Worm (Caenorhabditis elegans) whole organism, L1 larva: ENCODE results near the gene F55G1.1.

Source experiments
- C04F5.9 ChIP-seq: sonication (generic microtip); optimal IDR thresholded peaks from 2 replicates; lab custom pipeline; 2016; ENCODE audit warnings: missing genetic modification characterization, missing compliant biosample characterization
- C16A3.4 ChIP-seq: fragments of 150-350 bp; optimal IDR thresholded peaks from 2 replicates; lab custom pipeline; 2014; ENCODE audit warnings: missing biosample characterization, missing genetic modification characterization
- alr-1 ChIP-seq: fragments of 200-800 bp; sonication (Bioruptor generic); optimal IDR thresholded peaks from 2 replicates; lab custom pipeline; 2018; ENCODE audit warnings: borderline replicate concordance, mild to moderate bottlenecking, missing genetic modification characterization, missing compliant biosample characterization
- blmp-1 ChIP-seq: fragments of 150-350 bp; optimal IDR thresholded peaks from 2 replicates; lab custom pipeline; 2014; ENCODE audit warnings: missing biosample characterization, missing genetic modification characterization
- ceh-63 ChIP-seq: fragments of 200-800 bp; sonication (Bioruptor generic); optimal IDR thresholded peaks from 2 replicates; lab custom pipeline; 2018; ENCODE audit warnings: mild to moderate bottlenecking, missing genetic modification characterization, missing compliant biosample characterization
- ceh-88 ChIP-seq: fragments of 200-800 bp; sonication (Bioruptor generic); IDR thresholded peaks from 2 replicates; pipeline ENCODE4 v1.3.6; 2022; ENCODE audit warnings: missing genetic modification characterization, missing compliant biosample characterization
- ceh-90 ChIP-seq: sonication (generic microtip); optimal IDR thresholded peaks from 2 replicates; lab custom pipeline; 2016; ENCODE audit warnings: missing genetic modification characterization, missing compliant biosample characterization
- dpl-1 ChIP-seq, 3 experiments: fragments of 150-350 bp in 2 of 3; sonication (generic microtip) in 1 of 3; optimal IDR thresholded peaks; 2 replicates each; lab custom pipeline; 2014 to 2017; ENCODE audit warnings: missing biosample characterization in 3 of 3, missing genetic modification characterization in 3 of 3, missing genetic modification reagents in 3 of 3
- efl-1 ChIP-seq, 4 experiments: fragments of 150-350 bp; optimal IDR thresholded peaks in 3 of 4; peaks in 1 of 4; 1 replicate in 1 of 4; 2 replicates in 3 of 4; lab custom pipeline; 2014; ENCODE audit warnings: missing biosample characterization in 2 of 4, missing genetic modification characterization in 2 of 4, missing genetic modification reagents in 2 of 4
- egl-13 ChIP-seq: sonication (generic microtip); optimal IDR thresholded peaks from 2 replicates; lab custom pipeline; 2016; ENCODE audit warnings: missing genotype, missing genetic modification reagents, missing genetic modification characterization, missing compliant biosample characterization
- egl-27 ChIP-seq, 2 experiments: fragments of 150-350 bp in 1 of 2; sonication (generic microtip); optimal IDR thresholded peaks; 3 replicates each; lab custom pipeline; 2017 to 2018; ENCODE audit warnings: missing biosample characterization in 2 of 2, missing genetic modification characterization in 2 of 2, missing genetic modification reagents in 2 of 2
- elt-2 ChIP-seq: sonication (generic microtip); optimal IDR thresholded peaks from 2 replicates; lab custom pipeline; 2016; ENCODE audit warnings: missing genetic modification characterization, mild to moderate bottlenecking, inconsistent platforms, missing compliant biosample characterization, missing genetic modification reagents
- grh-1 ChIP-seq: fragments of 200-800 bp; sonication (Bioruptor generic); IDR thresholded peaks from 2 replicates; pipeline ENCODE4 v1.3.6; 2022; ENCODE audit warnings: missing genetic modification reagents, missing genetic modification characterization, missing compliant biosample characterization
- irx-1 ChIP-seq: sonication (generic microtip); optimal IDR thresholded peaks from 2 replicates; lab custom pipeline; 2016; ENCODE audit warnings: missing genetic modification characterization, missing compliant biosample characterization
- jun-1 ChIP-seq: fragments of 150-350 bp; optimal IDR thresholded peaks from 2 replicates; lab custom pipeline; 2014; ENCODE audit warnings: missing biosample characterization, missing genetic modification reagents, missing genetic modification characterization
- lin-14 ChIP-seq: fragments of 200-800 bp; sonication (Bioruptor generic); optimal IDR thresholded peaks from 2 replicates; lab custom pipeline; 2018; ENCODE audit warnings: mild to moderate bottlenecking, missing genetic modification characterization, moderate library complexity, missing compliant biosample characterization
- lin-35 ChIP-seq, 2 experiments: fragments of 150-350 bp; optimal IDR thresholded peaks; 2 replicates each; lab custom pipeline; 2014; ENCODE audit warnings: missing biosample characterization in 2 of 2, missing genetic modification characterization in 2 of 2, missing genetic modification reagents in 2 of 2
- lir-3 ChIP-seq: sonication (generic microtip); optimal IDR thresholded peaks from 2 replicates; lab custom pipeline; 2016; ENCODE audit warnings: mild to moderate bottlenecking, missing genetic modification characterization, moderate library complexity, missing compliant biosample characterization; ENCODE audit not compliant: poor library complexity
- lsy-2 ChIP-seq, 2 experiments: fragments of 150-350 bp; optimal IDR thresholded peaks; 2 replicates each; lab custom pipeline; 2014; ENCODE audit warnings: missing biosample characterization in 2 of 2, missing genetic modification characterization in 2 of 2
- mab-9 ChIP-seq: fragments of 200-800 bp; sonication (Bioruptor generic); IDR thresholded peaks from 2 replicates; pipeline ENCODE4 v1.3.6; 2022; ENCODE audit warnings: missing genetic modification reagents, missing genetic modification characterization, missing compliant biosample characterization
- nhr-12 ChIP-seq: sonication (generic microtip); optimal IDR thresholded peaks from 2 replicates; lab custom pipeline; 2017; ENCODE audit warnings: missing biosample characterization, missing genetic modification characterization
- nhr-237 ChIP-seq: fragments of 150-350 bp; optimal IDR thresholded peaks from 2 replicates; lab custom pipeline; 2014; ENCODE audit warnings: missing biosample characterization, missing genetic modification characterization
- nhr-28 ChIP-seq: fragments of 150-350 bp; optimal IDR thresholded peaks from 2 replicates; lab custom pipeline; 2014; ENCODE audit warnings: missing biosample characterization, missing genetic modification characterization
- nhr-71 ChIP-seq: sonication (generic microtip); optimal IDR thresholded peaks from 2 replicates; lab custom pipeline; 2016; ENCODE audit warnings: mild to moderate bottlenecking, missing genetic modification characterization, moderate library complexity, missing compliant biosample characterization
- nhr-76 ChIP-seq: sonication (generic microtip); optimal IDR thresholded peaks from 2 replicates; lab custom pipeline; 2017; ENCODE audit warnings: missing biosample characterization, missing genetic modification characterization
- nhr-84 ChIP-seq: sonication (generic microtip); optimal IDR thresholded peaks from 2 replicates; lab custom pipeline; 2017; ENCODE audit warnings: missing biosample characterization, missing genetic modification characterization
- pax-3 ChIP-seq: fragments of 200-800 bp; sonication (Bioruptor generic); optimal IDR thresholded peaks from 2 replicates; lab custom pipeline; 2018; ENCODE audit warnings: mild to moderate bottlenecking, missing genetic modification characterization, moderate library complexity, missing compliant biosample characterization
- snpc-4 ChIP-seq: fragments of 150-350 bp; optimal IDR thresholded peaks from 2 replicates; lab custom pipeline; 2014; ENCODE audit warnings: missing biosample characterization, missing genetic modification characterization
- swsn-7 ChIP-seq: sonication (generic microtip); optimal IDR thresholded peaks from 2 replicates; lab custom pipeline; 2016; ENCODE audit warnings: missing genetic modification characterization, missing compliant biosample characterization
- unc-62 ChIP-seq: fragments of 150-350 bp; optimal IDR thresholded peaks from 2 replicates; lab custom pipeline; 2014; ENCODE audit warnings: missing biosample characterization, missing genetic modification reagents, missing genetic modification characterization
- zag-1 ChIP-seq: fragments of 150-350 bp; optimal IDR thresholded peaks from 2 replicates; lab custom pipeline; 2014; ENCODE audit warnings: missing biosample characterization, missing genetic modification characterization
- ztf-11 ChIP-seq, 2 experiments: sonication (generic microtip); optimal IDR thresholded peaks; 2 replicates each; lab custom pipeline; 2016 to 2017; ENCODE audit warnings: missing genetic modification characterization in 2 of 2, missing biosample characterization in 1 of 2, missing compliant biosample characterization in 1 of 2

Gene F55G1.1

DNA sequence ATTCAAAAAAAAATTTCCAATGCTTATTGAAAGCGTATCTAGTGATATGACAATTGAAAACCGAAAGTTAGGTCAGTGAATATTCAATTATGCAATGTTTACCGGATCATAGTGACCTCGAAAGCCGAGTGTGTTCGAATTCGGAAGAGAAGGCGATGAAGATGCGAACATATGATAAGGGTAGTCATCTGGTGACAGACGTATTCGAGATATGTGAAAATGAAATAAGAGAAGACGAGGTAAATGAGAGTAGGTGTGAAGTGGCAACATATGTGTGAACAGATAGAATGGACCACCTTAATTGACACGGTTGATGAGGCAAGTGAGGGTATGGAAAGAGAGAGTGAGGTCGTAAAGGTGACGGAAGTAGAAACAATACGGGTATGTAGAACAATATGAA lies 36.7 kb upstream of the F55G1.1 start:
- TF ChIP-seq blmp-1 (tag; lab: Kevin White, UChicago) (peak; percentile 60), dpl-1 (GFP tag; optimal IDR thresholded peaks at IDR 0.05; lab: Kevin White, UChicago) (no peak)

DNA sequence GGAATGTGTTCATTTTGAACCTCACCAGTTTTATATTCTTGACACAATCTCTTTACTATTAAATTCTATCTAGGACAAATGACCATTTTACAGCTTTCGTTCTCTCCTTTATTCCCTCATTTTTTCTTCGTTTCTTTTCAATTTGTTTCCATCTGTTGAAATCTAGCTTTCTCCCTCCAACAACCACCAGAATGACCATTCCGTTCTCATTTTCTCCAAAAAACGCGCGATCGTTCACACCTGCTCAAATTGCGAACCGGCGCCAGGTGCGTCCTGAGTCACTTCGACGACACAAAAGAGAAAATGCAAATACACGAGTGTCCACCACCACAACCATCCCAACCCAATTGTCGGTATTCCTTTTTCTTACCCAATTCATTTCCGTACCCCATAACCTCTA lies 35.3 kb upstream of the F55G1.1 start, which contains the start of gene F13B6.1:
Gene F13B6.1, plus strand, starts transcription at position 301 of the 400 bp plus-strand sequence.
- TF ChIP-seq dpl-1 (GFP tag; optimal IDR thresholded peaks at IDR 0.05; lab: Kevin White, UChicago) (no peak), nhr-76 (no peak), swsn-7 (no peak), egl-13 (tag; lab: Kevin White, UChicago) (no peak), irx-1 (no peak), ceh-63 (GFP tag; lab: Kevin White, UChicago) (no peak), C04F5.9 (tag; lab: Kevin White, UChicago) (no peak), C16A3.4 (tag; lab: Kevin White, UChicago) (no peak), pax-3 (tag; lab: Kevin White, UChicago) (no peak), alr-1 (tag; lab: Kevin White, UChicago) (no peak), zag-1 (no peak), lin-14 (GFP tag; lab: Kevin White, UChicago) (no peak)

DNA sequence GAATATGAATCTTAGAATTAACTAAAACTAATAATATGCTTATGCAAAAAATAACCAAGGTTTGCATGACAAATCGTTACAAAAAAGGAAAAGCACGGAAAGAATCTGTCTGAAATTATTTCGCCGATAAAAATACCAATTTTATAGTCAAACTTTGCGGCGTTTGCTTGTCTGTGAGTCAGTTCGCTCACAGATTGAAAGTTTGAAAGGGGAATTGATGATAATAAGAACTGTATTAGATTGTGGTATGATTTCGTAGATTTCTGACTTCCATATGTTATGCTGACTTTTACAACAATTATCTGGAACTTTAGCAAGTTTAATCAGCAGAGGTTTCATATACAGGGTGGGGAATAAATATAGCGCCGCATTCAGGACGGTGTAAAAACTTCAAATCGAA lies 31.3 kb upstream of the F55G1.1 start, which contains the start of gene F13B6.2:
Gene F13B6.2, minus strand, starts transcription at position 101 of the 400 bp plus-strand sequence.
- TF ChIP-seq ztf-11 (tag; optimal IDR thresholded peaks at IDR 0.05; lab: Kevin White, UChicago) (no peak), lin-35 (GFP tag; optimal IDR thresholded peaks at IDR 0.05; lab: Kevin White, UChicago) (no peak), grh-1 (GFP tag; lab: Robert Waterston, UW) (no peak), snpc-4 (tag; lab: Kevin White, UChicago) (no peak), blmp-1 (tag; lab: Kevin White, UChicago) (no peak), ceh-88 (GFP tag; lab: Robert Waterston, UW) (no peak)

DNA sequence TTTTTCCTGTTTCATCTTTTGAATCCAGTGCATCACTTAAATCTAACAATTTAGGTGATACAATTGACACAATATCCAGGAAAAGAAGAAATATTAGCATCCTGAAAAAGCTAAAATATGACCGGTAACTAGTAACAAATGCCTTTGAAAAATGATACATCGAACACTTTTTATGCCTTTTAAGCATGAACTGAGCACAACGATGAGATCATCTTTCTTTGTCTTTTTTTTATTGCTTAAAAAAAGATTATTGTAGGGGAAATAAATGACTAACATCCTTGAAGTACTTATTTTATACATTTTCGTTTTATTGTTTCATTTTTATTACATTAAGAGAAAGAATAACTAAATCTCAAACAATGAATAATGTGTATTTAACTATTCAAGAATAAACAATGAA lies 25.7 kb upstream of the F55G1.1 start, which contains the start of gene F13B6.3:
Gene F13B6.3, minus strand, starts transcription at position 101 of the 400 bp plus-strand sequence.
- TF ChIP-seq irx-1 (no peak), nhr-237 (no peak), egl-27 (tag; optimal IDR thresholded peaks at IDR 0.05; lab: Kevin White, UChicago) (no peak), ztf-11 (tag; optimal IDR thresholded peaks at IDR 0.05; lab: Kevin White, UChicago) (no peak), nhr-71 (no peak), nhr-12 (tag; lab: Kevin White, UChicago) (no peak), egl-13 (tag; lab: Kevin White, UChicago) (no peak), nhr-28 (tag; lab: Kevin White, UChicago) (no peak), swsn-7 (no peak), lir-3 (tag; lab: Kevin White, UChicago) (no peak), lin-14 (GFP tag; lab: Kevin White, UChicago) (no peak), ceh-90 (tag; lab: Kevin White, UChicago) (no peak)

DNA sequence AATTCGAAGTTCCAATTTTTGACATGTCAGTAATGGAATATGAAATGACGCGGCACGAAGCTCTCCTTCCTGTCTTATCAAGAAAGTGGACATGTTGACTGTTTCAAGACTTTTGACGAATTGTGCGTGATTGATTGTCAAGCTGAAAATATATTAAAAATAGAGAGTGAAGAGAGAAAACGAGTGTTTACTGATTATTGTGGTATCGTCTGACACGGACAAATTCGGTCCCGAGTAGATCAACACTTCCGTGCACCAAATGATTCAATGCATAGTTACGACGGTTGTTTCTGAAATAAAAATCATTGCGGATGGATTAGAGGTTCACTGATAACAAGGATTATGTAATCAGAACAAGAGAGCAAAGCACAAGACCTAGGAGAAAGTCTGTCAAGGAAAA lies 24.4 kb upstream of the F55G1.1 start:
- TF ChIP-seq unc-62 (GFP tag; lab: Kevin White, UChicago) = no peak
- TF ChIP-seq jun-1 (tag; lab: Kevin White, UChicago) = peak; percentile 55
- TF ChIP-seq efl-1 (optimal IDR thresholded peaks at IDR 0.05; lab: Kevin White, UChicago) = no peak
- TF ChIP-seq efl-1 (GFP tag; optimal IDR thresholded peaks at IDR 0.05 in 1 of 2; lab: Kevin White, UChicago) = peak in 1 of 2 experiments; percentile 33
- TF ChIP-seq elt-2 (tag; lab: Kevin White, UChicago) = peak; percentile 46
- TF ChIP-seq nhr-84 (tag; lab: Kevin White, UChicago) = no peak
- TF ChIP-seq mab-9 (GFP tag; lab: Robert Waterston, UW) = no peak

DNA sequence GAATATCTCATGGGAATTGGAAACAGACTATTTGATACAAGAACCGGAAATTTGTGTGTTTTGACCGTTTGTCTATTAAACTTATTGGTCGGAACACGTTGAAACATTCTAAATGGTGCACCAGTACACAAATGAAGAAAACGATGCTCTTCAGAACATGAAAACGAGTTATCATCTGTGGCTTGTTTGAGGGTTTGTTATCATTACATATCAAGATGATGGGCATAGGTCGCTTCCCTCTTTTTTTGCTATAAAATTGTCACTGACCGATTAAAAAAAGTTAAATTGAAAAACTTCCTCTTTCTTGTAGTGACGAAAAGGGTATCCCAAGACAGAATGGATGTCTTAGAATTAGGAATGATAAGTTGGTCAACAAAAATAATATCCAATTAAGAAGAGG lies 22.9 kb upstream of the F55G1.1 start:
- TF ChIP-seq dpl-1 (GFP tag; optimal IDR thresholded peaks at IDR 0.05; lab: Kevin White, UChicago) (no peak), zag-1 (no peak), lsy-2 (tag; optimal IDR thresholded peaks at IDR 0.05; lab: Kevin White, UChicago) (no peak)
- TF ChIP-seq, all 84 proteins: peak for 0
